Worm (Caenorhabditis elegans): Measurements from ENCODE around the gene srh-265.

DNA sequence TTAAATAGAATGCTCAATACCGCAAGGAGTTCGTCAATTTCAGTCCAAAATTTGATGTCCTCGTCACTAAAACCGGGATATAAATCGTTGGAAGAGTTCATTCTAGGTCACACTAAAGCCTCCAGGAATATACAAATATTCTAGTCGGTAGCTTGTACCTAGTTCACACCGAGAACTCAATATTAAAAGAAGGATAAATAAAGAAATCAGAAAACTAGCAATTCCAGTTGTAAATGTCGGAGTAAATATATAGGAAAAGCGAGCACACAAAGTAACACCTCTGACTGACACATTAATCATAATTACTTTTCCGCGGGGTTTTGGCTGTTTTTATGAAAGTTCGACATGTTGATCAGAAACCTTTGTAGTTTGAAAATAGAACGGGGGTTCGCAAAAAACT, 35.4 kb downstream of the srh-265 start, which contains the start of gene srw-33:
- TF ChIP-seq nhr-11 (tag; optimal IDR thresholded peaks at IDR 0.05) = no peak
- TF ChIP-seq nhr-77 (tag; optimal IDR thresholded peaks at IDR 0.05) = no peak
- no peak for TF ChIP-seq snpc-4 (tag; optimal IDR thresholded peaks at IDR 0.05)
- no peak for TF ChIP-seq unc-39 (tag; optimal IDR thresholded peaks at IDR 0.05)
- no peak for TF ChIP-seq zag-1 (tag; optimal IDR thresholded peaks at IDR 0.05)
- no peak for TF ChIP-seq nhr-12 (tag; optimal IDR thresholded peaks at IDR 0.05)

All from whole organism, L2 larva.